Fruit fly (Drosophila melanogaster) whole organism, embryonic: Measurements from ENCODE around the gene CG43999.

ENCODE experiments used
- Abd-B ChIP-seq: fragments of 200-800 bp; sonication (Bioruptor generic); optimal IDR thresholded peaks from 2 replicates; lab custom pipeline; 2018; ENCODE audit warnings: missing biosample characterization, mild to moderate bottlenecking, missing genetic modification characterization, moderate library complexity
- Bgb ChIP-seq: fragments of 200-800 bp; sonication (Bioruptor generic); IDR thresholded peaks from 2 replicates; pipeline ENCODE4 v1.3.6; 2022; ENCODE audit warnings: missing biosample characterization, missing genetic modification characterization; ENCODE audit not compliant: partially characterized antibody
- C15 ChIP-seq: fragments of 200-800 bp; sonication (Bioruptor generic); IDR thresholded peaks from 3 replicates; pipeline ENCODE4 v1.3.6; 2022; ENCODE audit warnings: missing biosample characterization, missing genetic modification characterization
- CG1024 ChIP-seq: fragments of 200-800 bp; sonication (Bioruptor generic); IDR thresholded peaks from 2 replicates; pipeline ENCODE4 v1.3.6; 2022; ENCODE audit warnings: missing biosample characterization, missing genetic modification characterization
- CG10565 ChIP-seq: fragments of 200-800 bp; sonication (Bioruptor generic); optimal IDR thresholded peaks from 3 replicates; lab custom pipeline; 2016; ENCODE audit warnings: missing biosample characterization, mild to moderate bottlenecking, missing genetic modification characterization
- CG12104 ChIP-seq: fragments of 200-800 bp; sonication (Bioruptor generic); optimal IDR thresholded peaks from 3 replicates; lab custom pipeline; 2016; ENCODE audit warnings: missing biosample characterization, missing genetic modification characterization
- CG12744 ChIP-seq: fragments of 200-800 bp; sonication (Bioruptor generic); optimal IDR thresholded peaks from 2 replicates; lab custom pipeline; 2016; ENCODE audit warnings: missing biosample characterization, missing genetic modification characterization
- CG13296 ChIP-seq: fragments of 200-800 bp; sonication (Bioruptor generic); optimal IDR thresholded peaks from 3 replicates; lab custom pipeline; 2018; ENCODE audit warnings: missing biosample characterization, mild to moderate bottlenecking, missing genetic modification characterization
- CG14050 ChIP-seq: fragments of 200-800 bp; sonication (Bioruptor generic); IDR thresholded peaks from 3 replicates; pipeline ENCODE4 v1.3.6; 2022; ENCODE audit warnings: missing biosample characterization, missing genetic modification characterization
- CG15073 ChIP-seq: fragments of 200-800 bp; sonication (Bioruptor generic); optimal IDR thresholded peaks from 2 replicates; lab custom pipeline; 2016; ENCODE audit warnings: missing biosample characterization, missing genetic modification characterization
- CG15514 ChIP-seq: fragments of 200-800 bp; sonication (Bioruptor generic); optimal IDR thresholded peaks from 3 replicates; lab custom pipeline; 2017; ENCODE audit warnings: missing biosample characterization, missing genetic modification characterization, mild to moderate bottlenecking, moderate library complexity, missing genetic modification reagents
- CG18011 ChIP-seq: fragments of 200-800 bp; sonication (Bioruptor generic); optimal IDR thresholded peaks from 2 replicates; lab custom pipeline; 2017; ENCODE audit warnings: missing biosample characterization, missing genetic modification characterization, mild to moderate bottlenecking, moderate library complexity, missing genotype
- CG2889 ChIP-seq: fragments of 200-800 bp; sonication (Bioruptor generic); IDR thresholded peaks from 3 replicates; pipeline ENCODE4 v1.3.6; 2022; ENCODE audit warnings: missing biosample characterization, missing genetic modification characterization
- CG30020 ChIP-seq: fragments of 200-800 bp; optimal IDR thresholded peaks from 2 replicates; lab custom pipeline; 2019; ENCODE audit warnings: missing biosample characterization, mild to moderate bottlenecking, missing genetic modification characterization, moderate library complexity
- CG43689 ChIP-seq: fragments of 200-800 bp; sonication (Bioruptor generic); IDR thresholded peaks from 2 replicates; pipeline ENCODE4 v1.3.6; 2022; ENCODE audit warnings: missing biosample characterization, missing genetic modification characterization
- CG6791 ChIP-seq: fragments of 200-800 bp; sonication (Bioruptor generic); IDR thresholded peaks from 3 replicates; pipeline ENCODE4 v1.3.6; 2022; ENCODE audit warnings: missing biosample characterization, missing genetic modification characterization; ENCODE audit not compliant: partially characterized antibody
- CG6813 ChIP-seq: fragments of 200-800 bp; sonication (Bioruptor generic); optimal IDR thresholded peaks from 2 replicates; lab custom pipeline; 2017; ENCODE audit warnings: missing biosample characterization, missing genetic modification characterization, mild to moderate bottlenecking, moderate library complexity, missing genetic modification reagents
- CG8924 ChIP-seq: fragments of 200-800 bp; optimal IDR thresholded peaks from 3 replicates; lab custom pipeline; 2019; ENCODE audit warnings: missing biosample characterization, mild to moderate bottlenecking, missing genetic modification characterization, moderate library complexity
- CrebB ChIP-seq: fragments of 200-800 bp; sonication (Bioruptor generic); optimal IDR thresholded peaks from 3 replicates; lab custom pipeline; 2018; ENCODE audit warnings: missing biosample characterization, mild to moderate bottlenecking, missing genetic modification characterization
- Dek ChIP-seq: fragments of 200-800 bp; sonication (Bioruptor generic); optimal IDR thresholded peaks from 3 replicates; lab custom pipeline; 2019; ENCODE audit warnings: missing biosample characterization, mild to moderate bottlenecking, missing genetic modification characterization, moderate library complexity
- Dip2 ChIP-seq: fragments of 200-800 bp; sonication (Bioruptor generic); IDR thresholded peaks from 2 replicates; pipeline ENCODE4 v1.3.6; 2022; ENCODE audit warnings: missing biosample characterization, missing genetic modification characterization
- Fer2 ChIP-seq: fragments of 200-800 bp; sonication (Bioruptor generic); optimal IDR thresholded peaks from 2 replicates; lab custom pipeline; 2018; ENCODE audit warnings: missing biosample characterization, mild to moderate bottlenecking, missing genetic modification characterization, moderate library complexity
- GATAe ChIP-seq: fragments of 200-800 bp; sonication (Bioruptor generic); conservative IDR thresholded peaks from 2 replicates; pipeline ENCODE4 v1.3.6; 2022; ENCODE audit warnings: missing biosample characterization, missing genetic modification characterization
- HLH4C ChIP-seq: fragments of 200-800 bp; sonication (Bioruptor generic); IDR thresholded peaks from 3 replicates; pipeline ENCODE4 v1.3.6; 2022; ENCODE audit warnings: missing biosample characterization, missing genetic modification characterization; ENCODE audit not compliant: partially characterized antibody
- HLHmδ ChIP-seq: fragments of 200-800 bp; sonication (Bioruptor generic); optimal IDR thresholded peaks from 2 replicates; lab custom pipeline; 2018; ENCODE audit warnings: missing biosample characterization, mild to moderate bottlenecking, missing genetic modification characterization, moderate library complexity
- MTF-1 ChIP-seq: fragments of 200-800 bp; sonication (Bioruptor generic); optimal IDR thresholded peaks from 2 replicates; lab custom pipeline; 2018; ENCODE audit warnings: missing biosample characterization, mild to moderate bottlenecking, missing genetic modification characterization, borderline replicate concordance
- Mad ChIP-seq: fragments of 200-800 bp; sonication (Bioruptor generic); optimal IDR thresholded peaks from 2 replicates; lab custom pipeline; 2016; ENCODE audit warnings: missing biosample characterization, missing genetic modification characterization
- Myb ChIP-seq: fragments of 200-800 bp; sonication (Bioruptor generic); optimal IDR thresholded peaks from 2 replicates; lab custom pipeline; 2016; ENCODE audit warnings: missing biosample characterization, missing genetic modification characterization
- Oli ChIP-seq: fragments of 200-800 bp; sonication (Bioruptor generic); optimal IDR thresholded peaks from 2 replicates; lab custom pipeline; 2018; ENCODE audit warnings: missing biosample characterization, mild to moderate bottlenecking, missing genetic modification characterization, moderate library complexity
- Rx ChIP-seq: fragments of 200-800 bp; sonication (Bioruptor generic); IDR thresholded peaks from 2 replicates; pipeline ENCODE4 v1.3.6; 2022; ENCODE audit warnings: missing biosample characterization, missing genetic modification characterization
- Six4 ChIP-seq: fragments of 200-800 bp; sonication (Bioruptor generic); optimal IDR thresholded peaks from 2 replicates; lab custom pipeline; 2016; ENCODE audit warnings: missing biosample characterization, missing genetic modification characterization
- ap ChIP-seq: fragments of 200-800 bp; sonication (Bioruptor generic); IDR thresholded peaks from 2 replicates; pipeline ENCODE4 v1.3.6; 2022; ENCODE audit warnings: missing biosample characterization, missing genetic modification characterization
- ci ChIP-seq: fragments of 200-800 bp; sonication (Bioruptor generic); IDR thresholded peaks from 3 replicates; pipeline ENCODE4 v1.3.6; 2022; ENCODE audit warnings: missing biosample characterization, missing genetic modification characterization
- cwo ChIP-seq: fragments of 200-800 bp; sonication (Bioruptor generic); optimal IDR thresholded peaks from 3 replicates; lab custom pipeline; 2017; ENCODE audit warnings: missing biosample characterization, missing genetic modification characterization, mild to moderate bottlenecking, moderate library complexity, missing genetic modification reagents
- danr ChIP-seq: fragments of 200-800 bp; sonication (Bioruptor generic); IDR thresholded peaks from 2 replicates; pipeline ENCODE4 v1.3.6; 2022; ENCODE audit warnings: missing biosample characterization, missing genetic modification characterization
- fd64A ChIP-seq: fragments of 200-800 bp; sonication (Bioruptor generic); optimal IDR thresholded peaks from 3 replicates; lab custom pipeline; 2018; ENCODE audit warnings: missing biosample characterization, mild to moderate bottlenecking, missing genetic modification characterization
- gfzf ChIP-seq: fragments of 200-800 bp; sonication (Bioruptor generic); optimal IDR thresholded peaks from 2 replicates; lab custom pipeline; 2016; ENCODE audit warnings: missing biosample characterization, mild to moderate bottlenecking, missing genetic modification characterization, moderate library complexity
- ken ChIP-seq: fragments of 200-800 bp; sonication (Bioruptor generic); IDR thresholded peaks from 3 replicates; pipeline ENCODE4 v1.3.6; 2022; ENCODE audit warnings: missing biosample characterization, missing genetic modification characterization
- mam ChIP-seq: fragments of 200-800 bp; sonication (Bioruptor generic); optimal IDR thresholded peaks from 3 replicates; lab custom pipeline; 2016; ENCODE audit warnings: missing biosample characterization, missing genetic modification characterization
- pnt ChIP-seq: fragments of 200-800 bp; sonication (Bioruptor generic); optimal IDR thresholded peaks from 3 replicates; lab custom pipeline; 2016; ENCODE audit warnings: missing biosample characterization, missing genetic modification characterization
- sens-2 ChIP-seq: fragments of 200-800 bp; sonication (Bioruptor generic); IDR thresholded peaks from 2 replicates; pipeline ENCODE4 v1.3.6; 2022; ENCODE audit warnings: missing biosample characterization, missing genetic modification characterization
- sim ChIP-seq: fragments of 200-800 bp; sonication (Bioruptor generic); IDR thresholded peaks from 2 replicates; pipeline ENCODE4 v1.3.6; 2022; ENCODE audit warnings: missing biosample characterization, missing genetic modification characterization
- so ChIP-seq: fragments of 200-800 bp; sonication (Bioruptor generic); IDR thresholded peaks from 3 replicates; pipeline ENCODE4 v1.3.6; 2022; ENCODE audit warnings: missing biosample characterization, missing genetic modification characterization
- sob ChIP-seq: fragments of 200-800 bp; sonication (Bioruptor generic); IDR thresholded peaks from 2 replicates; pipeline ENCODE4 v1.3.6; 2022; ENCODE audit warnings: missing biosample characterization, missing genetic modification characterization
- trh ChIP-seq: fragments of 200-800 bp; sonication (Bioruptor generic); optimal IDR thresholded peaks from 2 replicates; lab custom pipeline; 2016; ENCODE audit warnings: missing biosample characterization, missing genetic modification characterization
- twi ChIP-seq: fragments of 200-800 bp; optimal IDR thresholded peaks from 2 replicates; lab custom pipeline; 2019; ENCODE audit warnings: missing biosample characterization, mild to moderate bottlenecking, missing genetic modification characterization, moderate library complexity
- wdn ChIP-seq: fragments of 200-800 bp; sonication (Bioruptor generic); IDR thresholded peaks from 2 replicates; pipeline ENCODE4 v1.3.6; 2022; ENCODE audit warnings: missing biosample characterization, missing genetic modification characterization
- zfh1 ChIP-seq: fragments of 200-800 bp; sonication (Bioruptor generic); IDR thresholded peaks from 3 replicates; pipeline ENCODE4 v1.3.6; 2022; ENCODE audit warnings: missing biosample characterization, missing genetic modification characterization

CG43999 gene

dm6 chr3R:23886270-23887095 lies 42.3 kb downstream of the CG43999 start (continued):
- TF ChIP-seq danr (GFP tag; lab: Robert Waterston, UW), result peak; percentile 55
- TF ChIP-seq ken, result peak; percentile 76; the same call in 2 of the 3 replicates
- TF ChIP-seq CG12744 (GFP tag; lab: Kevin White, UChicago), result peak; percentile 70
- peak; percentile 43 for TF ChIP-seq Dek (tag; lab: Kevin White, UChicago)
- TF ChIP-seq trh (GFP tag; lab: Kevin White, UChicago), result peak; percentile 68
- TF ChIP-seq CG18011 (GFP tag; lab: Kevin White, UChicago), result peak; percentile 13
- TF ChIP-seq CG2889, result 0 out of 3 replicates have a peak, but pooled peaks have one; percentile 20
- peak; percentile 41 for TF ChIP-seq CG10565
- peak; percentile 3 for TF ChIP-seq Myb (GFP tag; lab: Kevin White, UChicago)
- peak; percentile 95 for TF ChIP-seq CG8924 (tag; lab: Kevin White, UChicago)
- TF ChIP-seq HLHmδ (GFP tag; lab: Kevin White, UChicago), result no peak
- TF ChIP-seq pnt (GFP tag; lab: Kevin White, UChicago), result peak; percentile 73
- peak; percentile 65; the same call in 1 of the 2 replicates for TF ChIP-seq sens-2
- 0 out of 2 replicates have a peak, but pooled peaks have one; percentile 41 for TF ChIP-seq wdn
- peak; percentile 74 for TF ChIP-seq CG12104 (GFP tag; lab: Kevin White, UChicago)
- peak; percentile 59 for TF ChIP-seq Rx (GFP tag; lab: Robert Waterston, UW)
- peak; percentile 81; the same call in 2 of the 3 replicates for TF ChIP-seq so (GFP tag; lab: Robert Waterston, UW)
- peak; percentile 90 for TF ChIP-seq CG6813 (GFP tag; lab: Kevin White, UChicago)
- peak; percentile 43; the same call in 1 of the 2 replicates for TF ChIP-seq CG1024 (GFP tag; lab: Robert Waterston, UW)
- TF ChIP-seq sim (GFP tag; lab: Robert Waterston, UW), result peak; percentile 83
- no peak for TF ChIP-seq Dip2 (GFP tag; lab: Robert Waterston, UW)
- no peak for TF ChIP-seq gfzf (GFP tag; lab: Kevin White, UChicago)
- peak; percentile 86 for TF ChIP-seq Six4 (GFP tag; lab: Kevin White, UChicago)
- TF ChIP-seq CG43689 (GFP tag; lab: Robert Waterston, UW), result peak; percentile 45; the same call in 1 of the 2 replicates
- TF ChIP-seq CG15514 (GFP tag; lab: Kevin White, UChicago), result peak; percentile 29
- TF ChIP-seq Abd-B, result peak; percentile 74
- TF ChIP-seq Fer2, result peak; percentile 42
- peak; percentile 74 for TF ChIP-seq CG30020 (tag; lab: Kevin White, UChicago)
- 0 out of 2 replicates have a peak, but pooled peaks have one; percentile 10 for TF ChIP-seq GATAe (GFP tag; lab: Robert Waterston, UW)
- TF ChIP-seq mam (GFP tag; lab: Kevin White, UChicago), result peak; percentile 46
- peak; percentile 76 for TF ChIP-seq Mad
- peak; percentile 60 for TF ChIP-seq cwo
- TF ChIP-seq zfh1 (GFP tag; lab: Robert Waterston, UW), result peak; percentile 90
- TF ChIP-seq HLH4C (GFP tag; lab: Robert Waterston, UW), result no peak
- TF ChIP-seq Oli, result peak; percentile 90
- 0 out of 3 replicates have a peak, but pooled peaks have one; percentile 35 for TF ChIP-seq C15 (GFP tag; lab: Robert Waterston, UW)
- TF ChIP-seq CG13296 (GFP tag; lab: Kevin White, UChicago), result peak; percentile 52
- TF ChIP-seq ci, result peak; percentile 93
- TF ChIP-seq twi (tag; lab: Kevin White, UChicago), result peak; percentile 94
- TF ChIP-seq CG15073 (GFP tag; lab: Kevin White, UChicago), result peak; percentile 88
- peak; percentile 77; the same call in 1 of the 2 replicates for TF ChIP-seq sob (GFP tag; lab: Robert Waterston, UW)
- TF ChIP-seq CG6791 (GFP tag; lab: Robert Waterston, UW), result no peak
- peak; percentile 78 for TF ChIP-seq ap (GFP tag; lab: Robert Waterston, UW)
- peak; percentile 60 for TF ChIP-seq CG14050
- TF ChIP-seq Bgb, result no peak
- peak; percentile 66 for TF ChIP-seq MTF-1 (GFP tag; lab: Kevin White, UChicago)
- TF ChIP-seq CrebB, result peak; percentile 60
- TF ChIP-seq fd64A (GFP tag; lab: Kevin White, UChicago), result peak; percentile 65
